Worm (Caenorhabditis elegans) whole organism, young adult: Measurements from ENCODE around the gene utp-20.
A peak's percentile ranks its signal among the peaks of the same experiment; 100 is the strongest.

Experiments used
- B0336.3 ChIP-seq: fragments of 200-800 bp; sonication (Bioruptor generic); IDR thresholded peaks from 2 replicates; pipeline ENCODE4 v1.3.6; 2022; ENCODE audit warnings: missing genetic modification characterization, missing compliant biosample characterization
- C06A6.2 ChIP-seq: fragments of 200-800 bp; sonication (Bioruptor generic); conservative IDR thresholded peaks from 2 replicates; pipeline ENCODE4 v1.3.6; 2022; ENCODE audit warnings: missing genetic modification characterization, missing compliant biosample characterization
- C17E4.6 ChIP-seq: fragments of 200-800 bp; sonication (Bioruptor generic); IDR thresholded peaks from 2 replicates; pipeline ENCODE4 v1.3.6; 2022; ENCODE audit warnings: missing genetic modification reagents, missing genetic modification characterization, missing compliant biosample characterization
- F23B12.7 ChIP-seq: sonication (generic microtip); optimal IDR thresholded peaks from 2 replicates; lab custom pipeline; 2017; ENCODE audit warnings: missing genetic modification characterization, mild to moderate bottlenecking, missing compliant biosample characterization, antibody characterized with exemption, moderate library complexity; ENCODE audit not compliant: insufficient read depth
- F39B2.1 ChIP-seq: fragments of 200-800 bp; sonication (Bioruptor generic); IDR thresholded peaks from 2 replicates; pipeline ENCODE4 v1.3.6; 2022; ENCODE audit warnings: missing genetic modification reagents, missing genetic modification characterization, missing compliant biosample characterization
- F52B5.7 ChIP-seq: sonication (generic microtip); optimal IDR thresholded peaks from 2 replicates; lab custom pipeline; 2016; ENCODE audit warnings: mild to moderate bottlenecking, missing genetic modification characterization, missing compliant biosample characterization
- F57C9.4 ChIP-seq: sonication (generic microtip); optimal IDR thresholded peaks from 2 replicates; lab custom pipeline; 2017; ENCODE audit warnings: mild to moderate bottlenecking, missing genetic modification characterization, missing compliant biosample characterization
- K12H6.12 ChIP-seq: fragments of 200-800 bp; sonication (Bioruptor generic); optimal IDR thresholded peaks from 2 replicates; lab custom pipeline; 2018; ENCODE audit warnings: mild to moderate bottlenecking, missing genetic modification characterization, missing compliant biosample characterization
- T07F8.4 ChIP-seq: sonication (generic microtip); optimal IDR thresholded peaks from 2 replicates; lab custom pipeline; 2016; ENCODE audit warnings: mild to moderate bottlenecking, missing genetic modification characterization, moderate library complexity, missing compliant biosample characterization
- T26A5.8 ChIP-seq: sonication (generic microtip); optimal IDR thresholded peaks from 2 replicates; lab custom pipeline; 2016; ENCODE audit warnings: missing genetic modification characterization, missing compliant biosample characterization
- Y53F4B.3 ChIP-seq: fragments of 200-800 bp; sonication (Bioruptor generic); IDR thresholded peaks from 2 replicates; pipeline ENCODE4 v1.3.6; 2022; ENCODE audit warnings: missing genetic modification reagents, missing genetic modification characterization, missing compliant biosample characterization
- Y56A3A.18 ChIP-seq: fragments of 200-800 bp; sonication (Bioruptor generic); IDR thresholded peaks from 2 replicates; pipeline ENCODE4 v1.3.6; 2022; ENCODE audit warnings: missing genetic modification reagents, missing genetic modification characterization, missing compliant biosample characterization
- ZK185.1 ChIP-seq: sonication (generic microtip); optimal IDR thresholded peaks from 2 replicates; lab custom pipeline; 2016; ENCODE audit warnings: mild to moderate bottlenecking, missing genetic modification characterization, missing compliant biosample characterization; ENCODE audit not compliant: poor library complexity, severe bottlenecking
- aptf-2 ChIP-seq: fragments of 200-800 bp; sonication (Bioruptor generic); conservative IDR thresholded peaks from 2 replicates; pipeline ENCODE4 v1.3.6; 2022; ENCODE audit warnings: missing genetic modification reagents, missing genetic modification characterization, missing compliant biosample characterization
- attf-3 ChIP-seq: fragments of 200-800 bp; sonication (Bioruptor generic); conservative IDR thresholded peaks from 2 replicates; pipeline ENCODE4 v1.3.6; 2022; ENCODE audit warnings: missing genetic modification reagents, missing genetic modification characterization, missing compliant biosample characterization
- cebp-1 ChIP-seq, 2 experiments: fragments of 200-800 bp in 1 of 2; sonication (Bioruptor generic) in 1 of 2; sonication (generic microtip) in 1 of 2; IDR thresholded peaks in 1 of 2; optimal IDR thresholded peaks in 1 of 2; 2 replicates each; pipeline versions ENCODE4 v1.3.6 to Lab custom; 2017 to 2022; ENCODE audit warnings: missing compliant biosample characterization in 2 of 2, missing genetic modification characterization in 2 of 2, mild to moderate bottlenecking in 1 of 2, missing genetic modification reagents in 1 of 2, moderate library complexity in 1 of 2
- cebp-2 ChIP-seq: fragments of 200-800 bp; sonication (Bioruptor generic); IDR thresholded peaks from 2 replicates; pipeline ENCODE4 v1.3.6; 2022; ENCODE audit warnings: missing genetic modification characterization, missing compliant biosample characterization
- ceh-100 ChIP-seq: fragments of 200-800 bp; sonication (Bioruptor generic); IDR thresholded peaks from 2 replicates; pipeline ENCODE4 v1.3.6; 2022; ENCODE audit warnings: missing genetic modification reagents, missing genetic modification characterization, missing compliant biosample characterization
- ceh-27 ChIP-seq: fragments of 200-800 bp; sonication (Bioruptor generic); optimal IDR thresholded peaks from 2 replicates; lab custom pipeline; 2018; ENCODE audit warnings: mild to moderate bottlenecking, missing genetic modification characterization, moderate library complexity, missing compliant biosample characterization
- dpl-1 ChIP-seq: fragments of 150-350 bp; optimal IDR thresholded peaks from 2 replicates; lab custom pipeline; 2014; ENCODE audit warnings: missing biosample characterization, missing genetic modification reagents, missing genetic modification characterization
- fkh-3 ChIP-seq: sonication (generic microtip); optimal IDR thresholded peaks from 2 replicates; lab custom pipeline; 2016; ENCODE audit warnings: mild to moderate bottlenecking, missing genetic modification characterization, missing compliant biosample characterization
- gei-17 ChIP-seq: fragments of 200-800 bp; sonication (Bioruptor generic); optimal IDR thresholded peaks from 2 replicates; lab custom pipeline; 2018; ENCODE audit warnings: mild to moderate bottlenecking, missing genetic modification characterization, missing compliant biosample characterization
- hlh-12 ChIP-seq: sonication (generic microtip); optimal IDR thresholded peaks from 2 replicates; lab custom pipeline; 2016; ENCODE audit warnings: missing genetic modification characterization, missing compliant biosample characterization
- hmg-1.2 ChIP-seq: fragments of 200-800 bp; sonication (Bioruptor generic); IDR thresholded peaks from 2 replicates; pipeline ENCODE4 v1.3.6; 2022; ENCODE audit warnings: missing genetic modification reagents, missing genetic modification characterization, missing compliant biosample characterization
- lin-54 ChIP-seq: fragments of 200-800 bp; sonication (Bioruptor generic); optimal IDR thresholded peaks from 2 replicates; lab custom pipeline; 2018; ENCODE audit warnings: mild to moderate bottlenecking, missing genetic modification characterization, missing compliant biosample characterization
- lir-1 ChIP-seq: fragments of 200-800 bp; sonication (Bioruptor generic); conservative IDR thresholded peaks from 2 replicates; pipeline ENCODE4 v1.3.6; 2022; ENCODE audit warnings: missing genetic modification reagents, missing genetic modification characterization, missing compliant biosample characterization
- madf-6 ChIP-seq: fragments of 200-800 bp; sonication (Bioruptor generic); IDR thresholded peaks from 2 replicates; pipeline ENCODE4 v1.3.6; 2022; ENCODE audit warnings: missing genetic modification reagents, missing genetic modification characterization, missing compliant biosample characterization
- madf-8 ChIP-seq: fragments of 200-800 bp; sonication (Bioruptor generic); conservative IDR thresholded peaks from 2 replicates; pipeline ENCODE4 v1.3.6; 2022; ENCODE audit warnings: missing genetic modification reagents, missing genetic modification characterization, missing compliant biosample characterization
- mel-28 ChIP-seq: sonication (generic microtip); optimal IDR thresholded peaks from 2 replicates; lab custom pipeline; 2016; ENCODE audit warnings: borderline replicate concordance, mild to moderate bottlenecking, missing genetic modification characterization, missing compliant biosample characterization
- mxl-1 ChIP-seq: sonication (generic microtip); optimal IDR thresholded peaks from 2 replicates; lab custom pipeline; 2016; ENCODE audit warnings: missing genetic modification characterization, missing compliant biosample characterization
- nfya-2 ChIP-seq: fragments of 200-800 bp; sonication (Bioruptor generic); IDR thresholded peaks from 2 replicates; pipeline ENCODE4 v1.3.6; 2022; ENCODE audit warnings: missing genetic modification reagents, missing genetic modification characterization, missing compliant biosample characterization
- nhr-179 ChIP-seq: sonication (generic microtip); optimal IDR thresholded peaks from 2 replicates; lab custom pipeline; 2016; ENCODE audit warnings: mild to moderate bottlenecking, missing genetic modification characterization, missing compliant biosample characterization
- nhr-90 ChIP-seq: sonication (generic microtip); optimal IDR thresholded peaks from 2 replicates; lab custom pipeline; 2016; ENCODE audit warnings: missing genotype, mild to moderate bottlenecking, missing genetic modification characterization, missing compliant biosample characterization
- pha-4 ChIP-seq: fragments of 150-350 bp; sonication (generic microtip); optimal IDR thresholded peaks from 2 replicates; lab custom pipeline; 2014; ENCODE audit warnings: missing biosample characterization, missing genetic modification reagents, missing genetic modification characterization
- rec-8 ChIP-seq, 2 experiments: sonication (generic microtip); optimal IDR thresholded peaks; 2 replicates each; lab custom pipeline; 2016; ENCODE audit warnings: mild to moderate bottlenecking in 2 of 2, missing genetic modification characterization in 2 of 2, missing genetic modification reagents in 2 of 2, missing genotype in 2 of 2, missing biosample characterization in 1 of 2, missing compliant biosample characterization in 1 of 2, moderate library complexity in 1 of 2
- sdz-38 ChIP-seq: sonication (generic microtip); optimal IDR thresholded peaks from 2 replicates; lab custom pipeline; 2016; ENCODE audit warnings: missing genotype, missing genetic modification characterization, missing compliant biosample characterization
- snpc-1.3 ChIP-seq: sonication (generic microtip); optimal IDR thresholded peaks from 2 replicates; lab custom pipeline; 2017; ENCODE audit warnings: missing genetic modification characterization, mild to moderate bottlenecking, missing compliant biosample characterization, antibody characterized with exemption, moderate library complexity, missing genotype, missing genetic modification reagents; ENCODE audit not compliant: insufficient read depth
- sptf-2 ChIP-seq: fragments of 200-800 bp; sonication (Bioruptor generic); optimal IDR thresholded peaks from 2 replicates; lab custom pipeline; 2018; ENCODE audit warnings: mild to moderate bottlenecking, missing genetic modification characterization, missing compliant biosample characterization
- tbp1 ChIP-seq: fragments of 200-800 bp; sonication (Bioruptor generic); optimal IDR thresholded peaks from 2 replicates; lab custom pipeline; 2018; ENCODE audit warnings: mild to moderate bottlenecking, missing genetic modification characterization, missing compliant biosample characterization
- unc-130 ChIP-seq: sonication (generic microtip); optimal IDR thresholded peaks from 2 replicates; lab custom pipeline; 2016; ENCODE audit warnings: missing genetic modification reagents, missing genetic modification characterization, missing compliant biosample characterization
- zim-3 ChIP-seq: sonication (generic microtip); optimal IDR thresholded peaks from 2 replicates; lab custom pipeline; 2017; ENCODE audit warnings: mild to moderate bottlenecking, missing genetic modification characterization, moderate library complexity, missing compliant biosample characterization
- ztf-18 ChIP-seq: sonication (generic microtip); optimal IDR thresholded peaks from 2 replicates; lab custom pipeline; 2016; ENCODE audit warnings: missing genotype, mild to moderate bottlenecking, missing genetic modification characterization, missing compliant biosample characterization
- ztf-25 ChIP-seq: fragments of 200-800 bp; sonication (Bioruptor generic); IDR thresholded peaks from 2 replicates; pipeline ENCODE4 v1.3.6; 2022; ENCODE audit warnings: missing genetic modification reagents, missing genetic modification characterization, missing compliant biosample characterization

Gene utp-20

DNA sequence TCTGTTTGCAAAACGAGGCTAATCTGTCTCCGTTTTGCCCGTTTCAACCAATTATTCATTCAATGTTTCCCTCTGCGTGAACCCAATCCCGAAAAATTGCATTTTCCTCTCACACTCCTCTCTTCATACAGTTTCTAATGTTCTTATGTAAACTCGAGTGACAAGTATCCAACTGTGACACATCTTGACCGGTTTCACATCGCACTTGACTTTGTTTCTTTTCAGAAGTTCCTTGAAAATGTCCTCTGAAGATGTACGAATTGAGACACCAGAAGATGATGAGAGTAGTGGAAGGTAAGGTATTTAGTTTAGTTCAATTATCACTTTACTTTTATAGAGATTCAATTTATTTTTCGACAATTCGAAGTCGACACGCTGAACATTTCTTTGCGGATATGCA, 4.2 kb upstream of the utp-20 start, which contains the start of gene abcx-1:
abcx-1 (plus strand) TSS at position 224 of the 400 bp plus-strand sequence.
- TF ChIP-seq hlh-12 (tag; lab: Kevin White, UChicago) (no peak), cebp-2 (GFP tag; lab: Robert Waterston, UW) (no peak), F39B2.1 (no peak), hmg-1.2 (GFP tag; lab: Robert Waterston, UW) (no peak), mel-28 (tag; lab: Kevin White, UChicago) (no peak), C06A6.2 (GFP tag; lab: Robert Waterston, UW) (no peak)

DNA sequence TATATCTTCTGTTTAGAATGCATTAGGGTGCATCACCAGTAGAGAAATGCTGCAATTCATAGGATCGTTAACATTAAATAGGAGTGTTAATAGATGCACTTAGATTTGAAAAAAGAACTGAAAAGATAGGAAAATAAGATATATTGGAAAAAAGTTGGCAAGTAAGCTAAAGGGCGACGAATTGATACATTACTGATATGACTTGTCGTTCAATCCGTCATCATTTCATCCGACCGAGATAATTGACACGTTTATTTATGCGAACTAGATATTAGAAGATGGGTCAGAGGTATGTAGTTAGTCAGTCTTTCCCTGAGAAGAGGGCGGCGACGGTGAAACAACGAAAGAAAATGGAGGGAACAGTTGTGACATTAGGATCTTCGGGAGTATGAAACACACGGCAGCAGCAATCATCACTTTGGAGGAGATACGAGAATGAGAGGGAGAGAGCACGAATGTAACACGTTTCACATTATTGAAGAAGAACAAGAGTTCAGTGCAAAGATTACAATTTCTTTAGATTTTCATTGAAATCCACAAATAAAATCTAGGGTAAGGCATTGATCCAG, 8.8 kb downstream of the utp-20 start, which contains the start of gene lron-15:
lron-15 (minus strand) TSS at position 51 of the 569 bp plus-strand sequence.
- TF ChIP-seq C06A6.2 (GFP tag; lab: Robert Waterston, UW) (no peak), Y56A3A.18 (no peak), snpc-1.3 (tag; lab: Kevin White, UChicago) (no peak), sptf-2 (GFP tag; lab: Kevin White, UChicago) (no peak), tbp1 (no peak), aptf-2 (GFP tag; lab: Robert Waterston, UW) (no peak), attf-3 (GFP tag; lab: Robert Waterston, UW) (no peak), rec-8 (tag; optimal IDR thresholded peaks at IDR 0.05; lab: Kevin White, UChicago) (no peak), C17E4.6 (GFP tag; lab: Robert Waterston, UW) (no peak), ceh-100 (GFP tag; lab: Robert Waterston, UW) (no peak), T07F8.4 (no peak), B0336.3 (GFP tag; lab: Robert Waterston, UW) (no peak), Y53F4B.3 (GFP tag; lab: Robert Waterston, UW) (no peak), dpl-1 (GFP tag; lab: Kevin White, UChicago) (no peak), nhr-90 (tag; lab: Kevin White, UChicago) (no peak)

DNA sequence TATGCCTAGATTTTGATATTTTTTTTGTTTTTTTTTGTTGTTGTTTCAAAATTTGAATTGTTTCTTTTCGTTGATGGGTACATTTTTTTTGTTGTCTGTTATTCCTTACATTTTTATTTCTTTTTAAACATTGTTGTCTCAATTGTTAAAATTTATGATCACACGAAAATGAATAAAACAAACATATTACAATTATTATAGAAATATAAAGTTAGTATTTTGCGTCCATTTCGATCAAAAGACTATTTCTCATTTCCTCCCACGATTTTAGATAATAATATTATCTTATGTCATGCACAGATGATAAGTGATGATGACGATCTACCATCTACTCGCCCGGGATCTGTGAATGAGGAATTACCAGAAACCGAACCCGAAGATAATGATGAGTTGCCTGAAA, 18.5 kb downstream of the utp-20 start, which contains the start of gene wrn-1:
wrn-1 (plus strand) TSS at position 301 of the 400 bp plus-strand sequence.
- TF ChIP-seq F23B12.7 (tag; lab: Kevin White, UChicago) (no peak), pha-4 (tag; lab: Kevin White, UChicago) (no peak), F52B5.7 (tag; lab: Kevin White, UChicago) (no peak), F57C9.4 (tag; lab: Kevin White, UChicago) (no peak), lin-54 (no peak), zim-3 (tag; lab: Kevin White, UChicago) (no peak), T07F8.4 (no peak)

DNA sequence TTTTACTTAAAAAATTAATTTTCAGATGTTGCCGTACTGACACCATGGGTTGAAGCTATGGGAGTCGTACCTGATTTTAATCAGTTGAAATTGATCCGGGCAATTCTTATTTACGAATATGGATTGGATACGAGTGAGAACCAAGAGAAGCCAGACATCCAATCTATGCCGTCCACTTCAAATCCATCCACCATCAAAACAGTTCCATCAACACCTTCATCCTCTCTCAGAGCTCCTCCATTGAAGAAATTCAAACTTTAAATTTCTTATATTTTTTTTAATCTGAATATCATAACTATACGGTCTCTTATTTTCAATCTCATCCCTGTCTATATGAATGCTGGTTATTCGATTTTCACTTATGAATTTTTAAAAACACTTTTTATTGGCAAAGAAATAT, 22.7 kb downstream of the utp-20 start:
- TF ChIP-seq ztf-25 (GFP tag; lab: Robert Waterston, UW) (no peak), cebp-1 (GFP tag; IDR thresholded peaks at IDR 0.05; lab: Robert Waterston, UW) (0 out of 2 replicates have a peak, but pooled peaks have one; percentile 29), cebp-1 (tag; optimal IDR thresholded peaks at IDR 0.05; lab: Kevin White, UChicago) (peak; percentile 59), madf-8 (GFP tag; lab: Robert Waterston, UW) (no peak), fkh-3 (tag; lab: Kevin White, UChicago) (no peak), K12H6.12 (tag; lab: Kevin White, UChicago) (no peak), T07F8.4 (no peak), ceh-27 (GFP tag; lab: Kevin White, UChicago) (no peak), gei-17 (no peak), T26A5.8 (tag; lab: Kevin White, UChicago) (no peak), nfya-2 (no peak), sdz-38 (no peak), lir-1 (GFP tag; lab: Robert Waterston, UW) (peak; percentile 34; the same call in 1 of the 2 replicates), nhr-179 (tag; lab: Kevin White, UChicago) (no peak), F57C9.4 (tag; lab: Kevin White, UChicago) (no peak), madf-6 (GFP tag; lab: Robert Waterston, UW) (no peak), ztf-18 (no peak), ZK185.1 (tag; lab: Kevin White, UChicago) (no peak), unc-130 (GFP tag; lab: Kevin White, UChicago) (no peak), mxl-1 (no peak)
